Worm (Caenorhabditis elegans) whole organism, L3 larva: ENCODE results near the gene srx-48.

ENCODE experiments used
- elt-3 ChIP-seq, 3 experiments: fragments of 150-350 bp in 1 of 3; sonication (generic microtip) in 2 of 3; optimal IDR thresholded peaks; 2 replicates in 2 of 3; 4 replicates in 1 of 3; lab custom pipeline; 2014 to 2017; ENCODE audit warnings: missing biosample characterization in 3 of 3, missing genetic modification characterization in 3 of 3
- lin-39 ChIP-seq: fragments of 150-350 bp; optimal IDR thresholded peaks from 2 replicates; lab custom pipeline; 2018; ENCODE audit warnings: missing biosample characterization, missing genetic modification reagents, missing genetic modification characterization
- mdl-1 ChIP-seq: fragments of 150-350 bp; optimal IDR thresholded peaks from 2 replicates; lab custom pipeline; 2014; ENCODE audit warnings: missing biosample characterization, missing genetic modification characterization
- skn-1 ChIP-seq: fragments of 150-350 bp; optimal IDR thresholded peaks from 2 replicates; lab custom pipeline; 2014; ENCODE audit warnings: missing biosample characterization, missing genetic modification characterization
- tbx-2 ChIP-seq: sonication (generic microtip); optimal IDR thresholded peaks from 2 replicates; lab custom pipeline; 2016; ENCODE audit warnings: mild to moderate bottlenecking, missing genetic modification characterization, missing compliant biosample characterization

- TF ChIP-seq elt-3 (tag; optimal IDR thresholded peaks at IDR 0.05; lab: Kevin White, UChicago) (no peak), skn-1 (tag; lab: Kevin White, UChicago) (no peak), lin-39 (no peak), mdl-1 (tag; lab: Kevin White, UChicago) (no peak), tbx-2 (tag; lab: Kevin White, UChicago) (no peak)
Measured at ce11 chrV:15330314-15330713, 26.8 kb upstream of the srx-48 start, which contains the start of gene srh-295.
